Fruit fly (Drosophila melanogaster): ENCODE measurements around the gene CG6244.

CG6244 gene

dm6 chr3L:15815353-15816142 is 7.4 kb downstream of the CG6244 start (continued):
- peak; percentile 90 for TF ChIP-seq cyc (GFP tag; optimal IDR thresholded peaks at IDR 0.05)
- TF ChIP-seq Sox14 (GFP tag; optimal IDR thresholded peaks at IDR 0.05), result peak; percentile 94
- TF ChIP-seq dsx (GFP tag; optimal IDR thresholded peaks at IDR 0.05; ENCODE audit: poor library complexity, severe bottlenecking), result peak; percentile 92
- no peak; the same call in 1 of the 3 replicates for TF ChIP-seq eg (GFP tag; IDR thresholded peaks at IDR 0.05)
- peak; percentile 93 for TF ChIP-seq lz (GFP tag; optimal IDR thresholded peaks at IDR 0.05)
- peak; percentile 95 for TF ChIP-seq achi (GFP tag; optimal IDR thresholded peaks at IDR 0.05)
- TF ChIP-seq CG6854 (GFP tag; optimal IDR thresholded peaks at IDR 0.05), result peak; percentile 75
- TF ChIP-seq CG6163 (GFP tag; IDR thresholded peaks at IDR 0.05), result peak; percentile 88; the same call in 2 of the 3 replicates
- TF ChIP-seq dac (GFP tag; optimal IDR thresholded peaks at IDR 0.05), result peak; percentile 68
- TF ChIP-seq ss (GFP tag; optimal IDR thresholded peaks at IDR 0.05), result peak; percentile 84 to 90
- TF ChIP-seq CG34406 (GFP tag; optimal IDR thresholded peaks at IDR 0.05), result peak; percentile 95
- peak; percentile 94 for TF ChIP-seq Met (GFP tag; optimal IDR thresholded peaks at IDR 0.05)
- TF ChIP-seq fd85E (GFP tag; optimal IDR thresholded peaks at IDR 0.05), result peak; percentile 75
- peak; percentile 95 for TF ChIP-seq svp (GFP tag)
- TF ChIP-seq CG8119 (GFP tag; IDR thresholded peaks at IDR 0.05), result peak; percentile 95
- TF ChIP-seq CG10669 (GFP tag; optimal IDR thresholded peaks at IDR 0.05), result peak; percentile 91
- TF ChIP-seq Ets96B (tag; optimal IDR thresholded peaks at IDR 0.05), result peak; percentile 92
- TF ChIP-seq Eip93F (GFP tag; optimal IDR thresholded peaks at IDR 0.05), result peak; percentile 30
- peak; percentile 18 for TF ChIP-seq fkh (GFP tag; optimal IDR thresholded peaks at IDR 0.05)
- peak; percentile 83 for TF ChIP-seq CG6808 (GFP tag; optimal IDR thresholded peaks at IDR 0.05)
- peak; percentile 87 for TF ChIP-seq Sox15 (GFP tag; optimal IDR thresholded peaks at IDR 0.05)
- TF ChIP-seq CG8632 (GFP tag; optimal IDR thresholded peaks at IDR 0.05), result peak; percentile 95
- peak; percentile 90 for TF ChIP-seq spab (GFP tag; optimal IDR thresholded peaks at IDR 0.05)
- TF ChIP-seq CG15336 (GFP tag; IDR thresholded peaks at IDR 0.05), result peak; percentile 93
- TF ChIP-seq CG1621 (tag; optimal IDR thresholded peaks at IDR 0.05), result peak; percentile 81
- TF ChIP-seq Hr39 (GFP tag; optimal IDR thresholded peaks at IDR 0.05), result no peak
- TF ChIP-seq CG11762 (GFP tag; optimal IDR thresholded peaks at IDR 0.05; ENCODE audit: insufficient read depth), result peak; percentile 96
- peak; percentile 95 for TF ChIP-seq topi (GFP tag; optimal IDR thresholded peaks at IDR 0.05)
- peak; percentile 90 for TF ChIP-seq CG3032 (tag; optimal IDR thresholded peaks at IDR 0.05)
- peak; percentile 87 for TF ChIP-seq Ets21C (GFP tag; optimal IDR thresholded peaks at IDR 0.05)
- peak; percentile 78; the same call in 1 of the 2 replicates for TF ChIP-seq CG11294 (GFP tag; IDR thresholded peaks at IDR 0.05)
- peak; percentile 90 for TF ChIP-seq CG4318 (GFP tag; optimal IDR thresholded peaks at IDR 0.05)
- TF ChIP-seq net (GFP tag; optimal IDR thresholded peaks at IDR 0.05), result peak; percentile 95
- TF ChIP-seq Hr4 (GFP tag; optimal IDR thresholded peaks at IDR 0.05), result peak; percentile 93
- TF ChIP-seq CG31627 (GFP tag; optimal IDR thresholded peaks at IDR 0.05), result peak; percentile 92
- TF ChIP-seq fd59A (GFP tag; optimal IDR thresholded peaks at IDR 0.05), result peak; percentile 86
- no peak for TF ChIP-seq Hr38 (GFP tag; optimal IDR thresholded peaks at IDR 0.05)
- peak; percentile 89 for TF ChIP-seq Sox102F (GFP tag; optimal IDR thresholded peaks at IDR 0.05)
- TF ChIP-seq CG11902 (GFP tag; optimal IDR thresholded peaks at IDR 0.05), result peak; percentile 75
- peak in 1 of 2 experiments; percentile 95 for TF ChIP-seq salr (GFP tag; optimal IDR thresholded peaks at IDR 0.05)
- peak; percentile 96 for TF ChIP-seq CG32006 (GFP tag; optimal IDR thresholded peaks at IDR 0.05)
- TF ChIP-seq CG7368 (GFP tag; optimal IDR thresholded peaks at IDR 0.05), result peak; percentile 91
- TF ChIP-seq acj6 (GFP tag; optimal IDR thresholded peaks at IDR 0.05), result peak; percentile 95
